Fruit fly (Drosophila melanogaster) whole organism, embryonic: ENCODE results near the gene CG42263.

ENCODE experiments used
- CG3407 ChIP-seq: fragments of 200-800 bp; sonication (Bioruptor generic); optimal IDR thresholded peaks from 2 replicates; lab custom pipeline; 2018; ENCODE audit warnings: missing biosample characterization, mild to moderate bottlenecking, missing genetic modification characterization
- CG34224 ChIP-seq: fragments of 200-800 bp; sonication (Bioruptor generic); IDR thresholded peaks from 3 replicates; pipeline ENCODE4 v1.3.6; 2022; ENCODE audit warnings: missing biosample characterization, missing genetic modification characterization; ENCODE audit not compliant: partially characterized antibody
- ase ChIP-seq: fragments of 200-800 bp; sonication (Bioruptor generic); IDR thresholded peaks from 3 replicates; pipeline ENCODE4 v1.3.6; 2022; ENCODE audit warnings: missing biosample characterization, missing genetic modification characterization
- corto ChIP-seq: fragments of 200-800 bp; sonication (Bioruptor generic); optimal IDR thresholded peaks from 2 replicates; lab custom pipeline; 2016; ENCODE audit warnings: missing biosample characterization, mild to moderate bottlenecking, missing genetic modification characterization, moderate library complexity

DNA sequence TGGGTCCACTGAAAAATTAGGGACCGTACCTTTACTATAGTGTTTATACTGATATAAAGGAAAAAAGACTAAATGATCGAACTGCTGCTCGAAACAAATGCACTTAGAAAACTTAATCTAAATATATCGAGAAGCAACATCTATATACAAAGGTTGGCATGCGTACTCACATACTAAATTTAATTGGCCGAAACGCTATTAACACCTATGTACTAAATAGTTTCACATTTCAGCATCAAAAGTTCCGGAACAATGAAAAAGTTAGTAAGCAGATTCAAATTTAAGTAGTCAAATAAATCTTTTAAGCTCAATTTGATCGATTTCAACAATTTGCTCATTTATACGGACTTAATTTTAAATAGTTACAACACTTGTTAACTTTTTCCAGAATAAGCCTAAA is 35.5 kb upstream of the CG42263 start, which contains the start of gene fln:
- TF ChIP-seq ase (GFP tag; lab: Robert Waterston, UW) (no peak), corto (no peak), CG34224 (GFP tag; lab: Robert Waterston, UW) (no peak), CG3407 (GFP tag; lab: Kevin White, UChicago) (no peak)
